Worm (Caenorhabditis elegans) whole organism, L2 larva: ENCODE measurements around the gene pdi-2.
A peak's percentile ranks its signal among the peaks of the same experiment; 100 is the strongest.

Source experiments
- C34F6.9 ChIP-seq: fragments of 150-350 bp; optimal IDR thresholded peaks from 2 replicates; lab custom pipeline; 2014; ENCODE audit warnings: missing biosample characterization, missing genetic modification characterization
- F13H6.1 ChIP-seq: sonication (generic microtip); optimal IDR thresholded peaks from 2 replicates; lab custom pipeline; 2016; ENCODE audit warnings: missing genetic modification characterization, missing compliant biosample characterization
- R02D3.7 ChIP-seq: fragments of 150-350 bp; optimal IDR thresholded peaks from 2 replicates; lab custom pipeline; 2014; ENCODE audit warnings: missing biosample characterization, missing genetic modification characterization
- Y55F3AM.14 ChIP-seq: fragments of 200-800 bp; sonication (Bioruptor generic); optimal IDR thresholded peaks from 2 replicates; lab custom pipeline; 2018; ENCODE audit warnings: mild to moderate bottlenecking, missing genetic modification characterization, missing compliant biosample characterization
- ZK546.5 ChIP-seq: sonication (generic microtip); optimal IDR thresholded peaks from 2 replicates; lab custom pipeline; 2017; ENCODE audit warnings: missing biosample characterization, missing genetic modification characterization
- alr-1 ChIP-seq: fragments of 150-350 bp; optimal IDR thresholded peaks from 2 replicates; lab custom pipeline; 2014; ENCODE audit warnings: missing biosample characterization, missing genetic modification characterization
- aly-2 ChIP-seq: fragments of 150-350 bp; optimal IDR thresholded peaks from 2 replicates; lab custom pipeline; 2014; ENCODE audit warnings: missing biosample characterization, missing genetic modification characterization
- ama-1 ChIP-seq: fragments of 150-350 bp; optimal IDR thresholded peaks from 2 replicates; lab custom pipeline; 2018; ENCODE audit warnings: inconsistent platforms
- blmp-1 ChIP-seq: sonication (generic microtip); optimal IDR thresholded peaks from 2 replicates; lab custom pipeline; 2017; ENCODE audit warnings: missing genetic modification characterization, mild to moderate bottlenecking, missing compliant biosample characterization, antibody characterized with exemption, moderate library complexity; ENCODE audit not compliant: insufficient read depth
- ceh-16 ChIP-seq: fragments of 150-350 bp; optimal IDR thresholded peaks from 2 replicates; lab custom pipeline; 2014; ENCODE audit warnings: missing biosample characterization, missing genetic modification characterization
- ceh-82 ChIP-seq: fragments of 150-350 bp; optimal IDR thresholded peaks from 2 replicates; lab custom pipeline; 2014; ENCODE audit warnings: missing biosample characterization, missing genetic modification characterization
- crh-2 ChIP-seq: sonication (generic microtip); optimal IDR thresholded peaks from 2 replicates; lab custom pipeline; 2017; ENCODE audit warnings: missing biosample characterization, missing genetic modification characterization
- dmd-4 ChIP-seq: sonication (generic microtip); optimal IDR thresholded peaks from 2 replicates; lab custom pipeline; 2017; ENCODE audit warnings: missing biosample characterization, missing genetic modification characterization
- egl-27 ChIP-seq: sonication (generic microtip); optimal IDR thresholded peaks from 3 replicates; lab custom pipeline; 2017; ENCODE audit warnings: missing biosample characterization, missing genetic modification reagents, missing genetic modification characterization
- elt-1 ChIP-seq: fragments of 150-350 bp; optimal IDR thresholded peaks from 2 replicates; lab custom pipeline; 2014; ENCODE audit warnings: missing biosample characterization, missing genetic modification characterization
- elt-3 ChIP-seq: sonication (generic microtip); optimal IDR thresholded peaks from 2 replicates; lab custom pipeline; 2017; ENCODE audit warnings: missing biosample characterization, missing genetic modification characterization
- fos-1 ChIP-seq: fragments of 150-350 bp; optimal IDR thresholded peaks from 2 replicates; lab custom pipeline; 2014; ENCODE audit warnings: missing biosample characterization, missing genetic modification characterization
- gmeb-1 ChIP-seq: fragments of 150-350 bp; optimal IDR thresholded peaks from 2 replicates; lab custom pipeline; 2014; ENCODE audit warnings: missing biosample characterization, missing genetic modification characterization
- lin-11 ChIP-seq: fragments of 150-350 bp; sonication (generic microtip); optimal IDR thresholded peaks from 2 replicates; lab custom pipeline; 2014; ENCODE audit warnings: missing biosample characterization, missing genetic modification characterization, inconsistent platforms, mixed read lengths
- lin-13 ChIP-seq: fragments of 150-350 bp; optimal IDR thresholded peaks from 2 replicates; lab custom pipeline; 2014; ENCODE audit warnings: missing biosample characterization, missing genetic modification reagents, missing genetic modification characterization
- lin-39 ChIP-seq: fragments of 150-350 bp; optimal IDR thresholded peaks from 2 replicates; lab custom pipeline; 2014; ENCODE audit warnings: missing biosample characterization, missing genetic modification reagents, missing genetic modification characterization
- lsy-2 ChIP-seq, 2 experiments: fragments of 150-350 bp in 1 of 2; sonication (generic microtip) in 1 of 2; optimal IDR thresholded peaks; 2 replicates each; lab custom pipeline; 2014 to 2017; ENCODE audit warnings: missing biosample characterization in 2 of 2, missing genetic modification characterization in 2 of 2
- mab-5 ChIP-seq: fragments of 150-350 bp; optimal IDR thresholded peaks from 2 replicates; lab custom pipeline; 2014; ENCODE audit warnings: missing biosample characterization, missing genetic modification characterization
- mbf-1 ChIP-seq: sonication (generic microtip); optimal IDR thresholded peaks from 2 replicates; lab custom pipeline; 2017; ENCODE audit warnings: missing biosample characterization, missing genetic modification characterization
- mdl-1 ChIP-seq, 2 experiments: fragments of 150-350 bp in 1 of 2; sonication (generic microtip) in 1 of 2; optimal IDR thresholded peaks; 2 replicates each; lab custom pipeline; 2017; ENCODE audit warnings: missing biosample characterization in 2 of 2, missing genetic modification characterization in 2 of 2
- nhr-10 ChIP-seq: sonication (generic microtip); optimal IDR thresholded peaks from 2 replicates; lab custom pipeline; 2017; ENCODE audit warnings: missing biosample characterization, missing genetic modification characterization
- nhr-11 ChIP-seq: fragments of 150-350 bp; optimal IDR thresholded peaks from 2 replicates; lab custom pipeline; 2014; ENCODE audit warnings: missing biosample characterization, missing genetic modification characterization
- nhr-12 ChIP-seq: fragments of 150-350 bp; optimal IDR thresholded peaks from 2 replicates; lab custom pipeline; 2014; ENCODE audit warnings: missing biosample characterization, missing genetic modification characterization
- nhr-129 ChIP-seq: fragments of 150-350 bp; optimal IDR thresholded peaks from 2 replicates; lab custom pipeline; 2014; ENCODE audit warnings: missing biosample characterization, missing genetic modification characterization
- nhr-21 ChIP-seq: fragments of 150-350 bp; optimal IDR thresholded peaks from 2 replicates; lab custom pipeline; 2014; ENCODE audit warnings: missing biosample characterization, missing genetic modification characterization
- nhr-23 ChIP-seq: fragments of 150-350 bp; optimal IDR thresholded peaks from 2 replicates; lab custom pipeline; 2014; ENCODE audit warnings: missing biosample characterization, missing genetic modification reagents, missing genetic modification characterization
- nhr-237 ChIP-seq: fragments of 150-350 bp; optimal IDR thresholded peaks from 2 replicates; lab custom pipeline; 2014; ENCODE audit warnings: missing biosample characterization, missing genetic modification characterization
- nhr-25 ChIP-seq: fragments of 150-350 bp; sonication (generic microtip); optimal IDR thresholded peaks from 3 replicates; lab custom pipeline; 2014; ENCODE audit warnings: missing biosample characterization, missing genetic modification characterization
- nhr-6 ChIP-seq: fragments of 150-350 bp; optimal IDR thresholded peaks from 2 replicates; lab custom pipeline; 2014; ENCODE audit warnings: missing biosample characterization, missing genetic modification characterization
- nhr-77 ChIP-seq: fragments of 150-350 bp; optimal IDR thresholded peaks from 2 replicates; lab custom pipeline; 2014; ENCODE audit warnings: missing biosample characterization, missing genetic modification characterization
- peb-1 ChIP-seq: fragments of 150-350 bp; optimal IDR thresholded peaks from 2 replicates; lab custom pipeline; 2014; ENCODE audit warnings: missing biosample characterization, missing genetic modification characterization
- sem-4 ChIP-seq: fragments of 150-350 bp; optimal IDR thresholded peaks from 2 replicates; lab custom pipeline; 2014; ENCODE audit warnings: missing biosample characterization, missing genetic modification reagents, missing genetic modification characterization
- skn-1 ChIP-seq: sonication (generic microtip); optimal IDR thresholded peaks from 2 replicates; lab custom pipeline; 2017; ENCODE audit warnings: missing biosample characterization, missing genetic modification characterization
- sma-3 ChIP-seq: sonication (generic microtip); optimal IDR thresholded peaks from 2 replicates; lab custom pipeline; 2016; ENCODE audit warnings: missing genetic modification reagents, missing genetic modification characterization, missing compliant biosample characterization
- sma-9 ChIP-seq, 2 experiments: fragments of 150-350 bp in 1 of 2; sonication (generic microtip) in 1 of 2; optimal IDR thresholded peaks; 2 replicates each; lab custom pipeline; 2014 to 2016; ENCODE audit warnings: missing genetic modification characterization in 2 of 2, mild to moderate bottlenecking in 1 of 2, missing biosample characterization in 1 of 2, missing compliant biosample characterization in 1 of 2, missing genetic modification reagents in 1 of 2, moderate library complexity in 1 of 2
- snpc-4 ChIP-seq: fragments of 150-350 bp; optimal IDR thresholded peaks from 2 replicates; lab custom pipeline; 2014; ENCODE audit warnings: missing biosample characterization, missing genetic modification characterization
- unc-39 ChIP-seq: fragments of 150-350 bp; optimal IDR thresholded peaks from 2 replicates; lab custom pipeline; 2014; ENCODE audit warnings: missing biosample characterization, missing genetic modification characterization
- unc-55 ChIP-seq: fragments of 150-350 bp; sonication (generic microtip); optimal IDR thresholded peaks from 3 replicates; lab custom pipeline; 2014; ENCODE audit warnings: missing biosample characterization, missing genetic modification reagents, missing genetic modification characterization
- unc-62 ChIP-seq: fragments of 150-350 bp; optimal IDR thresholded peaks from 2 replicates; lab custom pipeline; 2014; ENCODE audit warnings: missing biosample characterization, missing genetic modification reagents, missing genetic modification characterization
- zag-1 ChIP-seq: fragments of 150-350 bp; optimal IDR thresholded peaks from 2 replicates; lab custom pipeline; 2014; ENCODE audit warnings: missing biosample characterization, missing genetic modification characterization
- ztf-1 ChIP-seq: fragments of 200-800 bp; sonication (Bioruptor generic); conservative IDR thresholded peaks from 2 replicates; pipeline ENCODE4 v1.3.6; 2022; ENCODE audit warnings: missing genetic modification characterization, missing compliant biosample characterization
- ztf-11 ChIP-seq: sonication (generic microtip); optimal IDR thresholded peaks from 2 replicates; lab custom pipeline; 2017; ENCODE audit warnings: missing biosample characterization, missing genetic modification characterization
- ztf-4 ChIP-seq: fragments of 150-350 bp; optimal IDR thresholded peaks from 2 replicates; lab custom pipeline; 2014; ENCODE audit warnings: missing biosample characterization, missing genetic modification characterization

The pdi-2 gene

DNA sequence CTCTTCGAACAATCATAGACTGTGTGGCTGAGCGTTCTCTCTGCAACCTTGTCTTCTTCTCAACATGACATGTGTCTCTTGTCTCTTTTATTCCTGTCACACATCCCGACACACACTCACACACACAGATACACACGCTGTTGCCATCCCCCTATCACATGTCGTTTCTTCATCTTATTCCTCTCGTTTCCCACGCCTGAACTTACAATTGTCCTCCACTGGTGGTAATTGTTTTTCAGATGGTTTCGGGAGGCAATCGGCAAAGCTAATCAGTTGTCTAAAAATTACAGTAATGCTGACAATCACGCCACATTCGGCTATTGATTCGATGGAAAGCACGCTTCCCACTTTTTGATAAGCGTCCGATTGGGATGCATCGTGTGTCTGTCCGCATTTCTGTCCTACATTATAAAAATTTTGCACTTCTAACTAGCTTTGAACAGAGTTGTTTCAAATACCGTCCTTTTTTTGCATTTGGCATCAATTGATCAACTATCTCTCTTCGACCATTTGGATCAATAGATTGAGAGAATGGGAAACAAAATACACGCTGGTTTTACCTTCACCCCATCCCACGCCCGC lies 8.3 kb downstream of the pdi-2 start, which contains the start of gene nhr-35:
Gene nhr-35, plus strand, starts transcription at position 532 of the 582 bp plus-strand sequence.
- no peak for TF ChIP-seq elt-1 (tag; lab: Kevin White, UChicago)
- peak; percentile 60 for TF ChIP-seq blmp-1
- TF ChIP-seq unc-62, result no peak
- TF ChIP-seq peb-1 (tag; lab: Kevin White, UChicago), result no peak
- TF ChIP-seq ztf-4 (tag; lab: Kevin White, UChicago), result peak; percentile 23
- peak; percentile 87 for TF ChIP-seq nhr-25 (tag; lab: Kevin White, UChicago)
- no peak for TF ChIP-seq ceh-82 (tag; lab: Kevin White, UChicago)
- TF ChIP-seq ama-1, result peak; percentile 3
- TF ChIP-seq crh-2 (tag; lab: Kevin White, UChicago), result peak; percentile 57
- TF ChIP-seq skn-1 (tag; lab: Kevin White, UChicago), result no peak
- TF ChIP-seq nhr-21 (tag; lab: Kevin White, UChicago), result peak; percentile 88
- TF ChIP-seq snpc-4, result no peak
- TF ChIP-seq sma-9 (GFP tag; optimal IDR thresholded peaks at IDR 0.05; lab: Kevin White, UChicago), result peak; percentile 95
- no peak for TF ChIP-seq sma-9 (tag; optimal IDR thresholded peaks at IDR 0.05; lab: Kevin White, UChicago)
- no peak for TF ChIP-seq unc-39 (tag; lab: Kevin White, UChicago)
- peak; percentile 34 for TF ChIP-seq Y55F3AM.14 (GFP tag; lab: Kevin White, UChicago)
- no peak for TF ChIP-seq lin-39 (tag; lab: Kevin White, UChicago)
- TF ChIP-seq ztf-1 (GFP tag; lab: Robert Waterston, UW), result no peak
- TF ChIP-seq lin-13 (GFP tag; lab: Kevin White, UChicago), result no peak
- no peak for TF ChIP-seq dmd-4 (tag; lab: Kevin White, UChicago)
- no peak for TF ChIP-seq nhr-11
- peak in 1 of 2 experiments; percentile 57 for TF ChIP-seq lsy-2 (tag; optimal IDR thresholded peaks at IDR 0.05; lab: Kevin White, UChicago)
- TF ChIP-seq nhr-77 (tag; lab: Kevin White, UChicago), result no peak
- TF ChIP-seq nhr-10, result peak; percentile 18
- no peak for TF ChIP-seq elt-3 (tag; lab: Kevin White, UChicago)
- TF ChIP-seq sma-3 (GFP tag; lab: Kevin White, UChicago), result peak; percentile 71
- TF ChIP-seq ceh-16, result no peak
- no peak for TF ChIP-seq aly-2 (tag; lab: Kevin White, UChicago)
- peak; percentile 39 for TF ChIP-seq nhr-6 (tag; lab: Kevin White, UChicago)
- peak; percentile 62 for TF ChIP-seq C34F6.9
- TF ChIP-seq unc-55, result no peak
- TF ChIP-seq mbf-1 (tag; lab: Kevin White, UChicago), result no peak
- TF ChIP-seq R02D3.7 (tag; lab: Kevin White, UChicago), result no peak
- TF ChIP-seq lin-11 (tag; lab: Kevin White, UChicago), result no peak
- peak; percentile 63 for TF ChIP-seq gmeb-1
- TF ChIP-seq mab-5, result no peak
- no peak for TF ChIP-seq nhr-237 (tag; lab: Kevin White, UChicago)
- TF ChIP-seq nhr-23, result no peak
- TF ChIP-seq zag-1 (tag; lab: Kevin White, UChicago), result no peak
- no peak for TF ChIP-seq egl-27 (tag; lab: Kevin White, UChicago)
- peak; percentile 82 for TF ChIP-seq F13H6.1 (tag; lab: Kevin White, UChicago)
- no peak for TF ChIP-seq sem-4 (tag; lab: Kevin White, UChicago)
- TF ChIP-seq nhr-12 (tag; lab: Kevin White, UChicago), result no peak
- TF ChIP-seq nhr-129 (tag; lab: Kevin White, UChicago), result peak; percentile 94
- TF ChIP-seq ZK546.5 (tag; lab: Kevin White, UChicago), result no peak
- TF ChIP-seq alr-1 (tag; lab: Kevin White, UChicago), result no peak
- TF ChIP-seq ztf-11 (tag; lab: Kevin White, UChicago), result no peak
- TF ChIP-seq fos-1 (tag; lab: Kevin White, UChicago), result peak; percentile 66
- peak; percentile 50 to 57 for TF ChIP-seq mdl-1 (tag; optimal IDR thresholded peaks at IDR 0.05; lab: Kevin White, UChicago)
